Fruit fly (Drosophila melanogaster): Measurements from ENCODE around the gene Ugt301D1.

Ugt301D1 gene

DNA sequence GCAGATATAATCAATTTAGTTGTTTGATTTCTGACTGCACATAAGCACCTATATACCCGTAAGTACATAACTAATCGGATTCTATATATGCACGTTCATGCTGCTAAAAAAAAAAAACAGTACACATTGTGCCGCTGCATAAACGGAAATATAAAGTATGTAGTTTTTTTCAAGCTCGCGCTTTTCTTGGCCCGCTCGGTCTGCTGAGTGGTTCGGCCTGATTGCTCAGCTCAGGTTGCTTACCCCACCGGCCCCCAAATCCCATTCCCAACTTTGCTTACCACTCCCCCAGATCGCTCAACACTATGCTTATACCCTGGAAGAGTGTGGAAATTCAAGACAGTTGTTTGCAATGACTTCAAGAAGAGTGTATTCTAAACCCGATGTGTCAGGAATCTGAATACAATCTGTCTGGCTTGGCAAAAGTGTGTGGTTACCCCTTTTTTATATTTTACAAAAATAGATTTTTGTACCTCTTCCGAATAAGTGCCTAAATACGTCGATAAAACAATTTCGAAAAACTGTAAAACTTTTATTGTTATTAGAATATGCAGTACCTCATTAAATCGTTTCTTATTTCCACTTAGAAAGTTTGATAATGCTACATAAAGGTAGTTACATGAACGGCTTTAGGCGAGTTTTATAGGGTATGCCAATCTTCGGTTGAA, 30.7 kb upstream of the Ugt301D1 start (continued):
- TF ChIP-seq CG15336 (GFP tag; IDR thresholded peaks at IDR 0.05), result no peak

DNA sequence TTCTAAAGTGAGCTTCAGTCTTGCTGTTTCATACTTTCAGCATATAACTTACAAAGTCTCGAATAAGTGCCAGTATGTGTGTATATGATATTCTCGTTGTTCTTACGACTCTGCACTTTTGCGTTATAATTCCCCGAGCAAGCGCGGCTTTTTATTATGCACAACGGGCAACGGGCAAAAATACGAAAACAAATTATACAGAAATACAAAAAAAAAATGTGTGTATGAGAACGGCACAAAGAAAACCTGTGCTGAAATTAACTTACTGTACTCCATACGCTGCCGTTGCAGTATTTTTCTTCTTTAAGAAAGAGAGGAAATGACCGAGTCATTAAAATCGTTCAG, 30.2 kb upstream of the Ugt301D1 start:
- TF ChIP-seq Gug (GFP tag; IDR thresholded peaks at IDR 0.05) (no peak), dsx (GFP tag; optimal IDR thresholded peaks at IDR 0.05; ENCODE audit: poor library complexity, severe bottlenecking) (peak; percentile 75), CG9139 (GFP tag; optimal IDR thresholded peaks at IDR 0.05) (no peak), CG8319 (GFP tag; optimal IDR thresholded peaks at IDR 0.05) (no peak), CG1621 (tag; optimal IDR thresholded peaks at IDR 0.05) (no peak), Eip78C (GFP tag) (peak; percentile 20), Lpt (GFP tag; optimal IDR thresholded peaks at IDR 0.05) (no peak), pdm3 (GFP tag; optimal IDR thresholded peaks at IDR 0.05) (no peak), Smox (GFP tag; optimal IDR thresholded peaks at IDR 0.05) (no peak), CG11902 (GFP tag; optimal IDR thresholded peaks at IDR 0.05) (no peak)

DNA sequence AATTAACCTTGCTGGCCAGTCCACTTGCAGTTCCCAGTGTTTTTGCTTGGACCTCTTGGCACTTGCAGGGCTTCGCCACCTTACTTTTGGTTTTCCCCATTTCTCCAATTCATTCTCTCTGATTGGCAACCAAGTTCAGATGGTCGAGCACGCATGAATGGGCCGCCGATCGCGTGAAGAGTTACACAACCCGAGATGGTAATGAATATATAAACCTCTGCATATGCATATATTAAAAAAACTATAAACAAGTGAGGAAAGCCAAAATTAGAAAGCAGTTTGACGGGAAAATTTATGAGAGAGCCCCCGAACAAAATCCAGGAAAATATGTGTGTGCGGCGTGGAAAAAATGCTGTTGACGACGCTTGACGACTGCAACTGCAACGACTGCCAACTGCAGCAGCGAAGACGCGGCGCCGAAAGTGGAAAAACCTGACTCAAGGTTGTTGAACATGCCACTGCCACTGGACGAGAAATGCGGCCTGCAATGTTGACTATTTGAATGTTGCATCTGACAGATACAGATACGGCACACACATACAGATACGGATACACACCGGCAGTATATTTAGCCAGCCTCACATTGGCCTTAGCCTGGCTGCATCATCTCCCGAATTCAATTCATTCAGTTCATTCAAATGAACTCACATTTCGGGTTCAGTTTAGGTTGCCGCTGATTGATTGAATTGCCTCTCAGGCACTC, 28.9 kb upstream of the Ugt301D1 start:
- TF ChIP-seq fd85E (GFP tag; optimal IDR thresholded peaks at IDR 0.05) (no peak), CG16779 (tag; optimal IDR thresholded peaks at IDR 0.05) (no peak), CG15336 (GFP tag; IDR thresholded peaks at IDR 0.05) (no peak), Eip78C (GFP tag) (peak; percentile 22), CG6276 (GFP tag; optimal IDR thresholded peaks at IDR 0.05) (peak; percentile 29), dsx (GFP tag; optimal IDR thresholded peaks at IDR 0.05; ENCODE audit: poor library complexity, severe bottlenecking) (peak; percentile 3), CG8632 (GFP tag; optimal IDR thresholded peaks at IDR 0.05) (no peak)

DNA sequence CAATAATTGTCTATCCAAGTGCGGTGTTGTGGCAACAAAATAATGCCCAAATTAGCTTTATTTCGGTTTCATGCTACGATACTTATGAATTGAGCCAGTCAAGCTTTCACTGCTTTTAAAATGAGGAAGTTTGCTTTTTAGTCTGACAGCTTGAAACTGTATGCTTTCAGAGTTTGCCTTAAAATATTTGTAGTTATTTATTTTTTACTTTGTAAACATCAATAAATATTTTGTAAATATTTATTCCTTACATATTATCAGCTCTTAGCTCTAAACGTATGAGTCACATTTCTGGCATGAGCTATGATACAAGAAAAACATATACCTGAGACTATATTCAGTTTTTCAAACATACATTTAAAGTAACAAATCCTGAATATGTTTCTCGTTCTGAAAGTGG, 28.3 kb upstream of the Ugt301D1 start:
- peak; percentile 5 for TF ChIP-seq fkh (GFP tag; optimal IDR thresholded peaks at IDR 0.05)
- TF ChIP-seq CG16779 (tag; optimal IDR thresholded peaks at IDR 0.05), result no peak
- no peak for TF ChIP-seq Sox102F (GFP tag; optimal IDR thresholded peaks at IDR 0.05)
- no peak for TF ChIP-seq CG11294 (GFP tag; IDR thresholded peaks at IDR 0.05)
- no peak for TF ChIP-seq ss (GFP tag; optimal IDR thresholded peaks at IDR 0.05)
- TF ChIP-seq Eip78C (GFP tag), result peak; percentile 5
- no peak for TF ChIP-seq CG6163 (GFP tag; IDR thresholded peaks at IDR 0.05)

DNA sequence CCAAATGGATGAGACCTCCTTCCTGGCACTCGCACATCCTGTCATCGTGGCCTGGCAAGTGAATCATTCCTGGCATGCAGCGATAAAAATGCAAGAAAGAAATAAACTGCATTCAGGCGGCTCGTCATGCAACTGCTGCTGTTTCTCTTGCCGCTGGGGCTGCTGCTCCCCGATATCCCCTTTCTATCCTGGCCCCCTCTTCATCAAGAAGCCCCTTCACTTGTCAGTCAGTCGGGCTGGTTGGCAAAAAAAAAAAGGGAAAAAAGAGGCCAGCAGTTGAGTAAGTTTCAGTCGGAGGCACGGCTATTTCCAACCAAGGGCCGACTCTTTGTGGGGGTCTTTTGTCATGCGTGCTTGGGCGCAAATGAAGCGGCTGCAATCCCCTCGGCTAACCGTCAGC, 27.6 kb upstream of the Ugt301D1 start:
- peak; percentile 1 for TF ChIP-seq CG1621 (tag; optimal IDR thresholded peaks at IDR 0.05)
- peak in 1 of 2 experiments; percentile 83 for TF ChIP-seq ss (GFP tag; optimal IDR thresholded peaks at IDR 0.05)
- TF ChIP-seq CG6854 (GFP tag; optimal IDR thresholded peaks at IDR 0.05), result peak; percentile 16
- 0 out of 3 replicates have a peak, but pooled peaks have one; percentile 8 for TF ChIP-seq eg (GFP tag; IDR thresholded peaks at IDR 0.05)
- peak; percentile 10 for TF ChIP-seq dsx (GFP tag; optimal IDR thresholded peaks at IDR 0.05; ENCODE audit: poor library complexity, severe bottlenecking)
- no peak for TF ChIP-seq achi (GFP tag; optimal IDR thresholded peaks at IDR 0.05)

DNA sequence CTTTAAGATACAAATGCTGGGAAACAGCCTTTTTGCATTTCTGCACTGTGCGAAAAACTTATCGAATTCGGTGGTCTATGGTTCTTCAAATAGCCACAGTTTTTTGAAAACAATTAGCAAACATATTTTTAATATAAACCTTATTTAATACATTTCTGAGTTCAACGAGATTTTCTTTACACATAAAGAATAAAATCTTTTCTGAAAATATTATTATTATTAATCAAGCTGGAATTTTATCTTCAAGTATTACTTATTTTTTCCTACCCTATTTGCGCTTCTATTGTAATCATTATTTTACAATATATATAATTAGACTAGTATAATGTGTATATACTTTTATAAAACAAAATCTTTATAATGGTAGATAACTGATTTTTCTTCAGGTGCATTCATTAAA, 27.2 kb upstream of the Ugt301D1 start:
- TF ChIP-seq Gug (GFP tag; IDR thresholded peaks at IDR 0.05) (no peak), pdm3 (GFP tag; optimal IDR thresholded peaks at IDR 0.05) (peak; percentile 61), Blimp-1 (GFP tag; optimal IDR thresholded peaks at IDR 0.05) (peak; percentile 23), topi (GFP tag; optimal IDR thresholded peaks at IDR 0.05) (peak; percentile 30), achi (GFP tag; optimal IDR thresholded peaks at IDR 0.05) (peak; percentile 64), CG10631 (GFP tag; optimal IDR thresholded peaks at IDR 0.05) (peak; percentile 77), eg (GFP tag; IDR thresholded peaks at IDR 0.05) (peak; percentile 40; the same call in 2 of the 3 replicates), CG9139 (GFP tag; optimal IDR thresholded peaks at IDR 0.05) (peak; percentile 5), dac (GFP tag; optimal IDR thresholded peaks at IDR 0.05) (no peak), OdsH (GFP tag; optimal IDR thresholded peaks at IDR 0.05) (peak; percentile 53), ss (GFP tag; optimal IDR thresholded peaks at IDR 0.05) (peak in 1 of 2 experiments; percentile 52), CG7368 (GFP tag; optimal IDR thresholded peaks at IDR 0.05) (peak; percentile 18), Sox15 (GFP tag; optimal IDR thresholded peaks at IDR 0.05) (peak; percentile 22), dsx (GFP tag; optimal IDR thresholded peaks at IDR 0.05; ENCODE audit: poor library complexity, severe bottlenecking) (peak; percentile 23), CG3032 (tag; optimal IDR thresholded peaks at IDR 0.05) (peak; percentile 72), CG6163 (GFP tag; IDR thresholded peaks at IDR 0.05) (peak; percentile 74; the same call in 2 of the 3 replicates), CG16779 (tag; optimal IDR thresholded peaks at IDR 0.05) (peak; percentile 44), CG6808 (GFP tag; optimal IDR thresholded peaks at IDR 0.05) (peak; percentile 75), fkh (GFP tag; optimal IDR thresholded peaks at IDR 0.05) (no peak), CG10669 (GFP tag; optimal IDR thresholded peaks at IDR 0.05) (peak; percentile 58), acj6 (GFP tag; optimal IDR thresholded peaks at IDR 0.05) (peak; percentile 64), lz (GFP tag; optimal IDR thresholded peaks at IDR 0.05) (peak; percentile 30), CG34406 (GFP tag; optimal IDR thresholded peaks at IDR 0.05) (peak; percentile 75), CG6276 (GFP tag; optimal IDR thresholded peaks at IDR 0.05) (peak; percentile 64), net (GFP tag; optimal IDR thresholded peaks at IDR 0.05) (peak; percentile 46)
